Worm (Caenorhabditis elegans): ENCODE data around the gene agt-1.

The agt-1 gene

ce11 chrIV:13386903-13387302, 17.7 kb upstream of the agt-1 start, which contains the start of gene lsm-3 (continued):
- no peak for TF ChIP-seq B0261.1 (tag; optimal IDR thresholded peaks at IDR 0.05)

ce11 chrIV:13386043-13386442, 16.8 kb upstream of the agt-1 start, which contains the start of the genes Y62E10A.20, Y62E10A.23 and mdt-9:
Gene Y62E10A.20 (minus strand): TSS chrIV:13386091.
Gene Y62E10A.23 (plus strand): TSS chrIV:13386324.
Gene mdt-9 (plus strand): TSS chrIV:13386380.
- TF ChIP-seq let-607 (tag; optimal IDR thresholded peaks at IDR 0.05) (no peak), unc-130 (GFP tag; optimal IDR thresholded peaks at IDR 0.05) (peak; percentile 50), lin-54 (GFP tag; optimal IDR thresholded peaks at IDR 0.05) (peak; percentile 29), lin-35 (GFP tag; optimal IDR thresholded peaks at IDR 0.05) (peak in 1 of 3 experiments; percentile 73), D2030.7 (GFP tag; IDR thresholded peaks at IDR 0.05) (peak; percentile 40), lin-40 (tag; optimal IDR thresholded peaks at IDR 0.05) (peak; percentile 47), attf-5 (GFP tag; optimal IDR thresholded peaks at IDR 0.05) (peak; percentile 74), F23B12.7 (tag; optimal IDR thresholded peaks at IDR 0.05; ENCODE audit: insufficient read depth) (peak; percentile 41), snpc-3.4 (tag; optimal IDR thresholded peaks at IDR 0.05) (peak; percentile 3), bed-2 (GFP tag; IDR thresholded peaks at IDR 0.05) (no peak), cebp-1 (GFP tag; IDR thresholded peaks at IDR 0.05) (no peak), cebp-1 (tag; optimal IDR thresholded peaks at IDR 0.05) (peak; percentile 45), madf-8 (GFP tag; conservative IDR thresholded peaks at IDR 0.05) (no peak), lir-1 (GFP tag; conservative IDR thresholded peaks at IDR 0.05) (no peak), ztf-18 (tag; optimal IDR thresholded peaks at IDR 0.05) (peak; percentile 39), nhr-179 (tag; optimal IDR thresholded peaks at IDR 0.05) (no peak), tbp1 (GFP tag; optimal IDR thresholded peaks at IDR 0.05) (peak; percentile 42), rpc-1 (optimal IDR thresholded peaks at IDR 0.05) (peak; percentile 39), rpc-1 (tag; optimal IDR thresholded peaks at IDR 0.05) (no peak), lsl-1 (GFP tag; optimal IDR thresholded peaks at IDR 0.05) (peak; percentile 41), unc-62 (GFP tag; optimal IDR thresholded peaks at IDR 0.05) (no peak), attf-6 (GFP tag; IDR thresholded peaks at IDR 0.05) (peak; percentile 46; the same call in 1 of the 2 replicates), mcd-1 (GFP tag; IDR thresholded peaks at IDR 0.05) (peak; percentile 91), snpc-1.3 (tag; optimal IDR thresholded peaks at IDR 0.05; ENCODE audit: insufficient read depth) (peak; percentile 45), F52B5.7 (tag; optimal IDR thresholded peaks at IDR 0.05) (no peak), snpc-1.1 (tag; optimal IDR thresholded peaks at IDR 0.05; ENCODE audit: insufficient read depth) (peak; percentile 61), dpl-1 (GFP tag; optimal IDR thresholded peaks at IDR 0.05) (peak; percentile 49), efl-1 (GFP tag; optimal IDR thresholded peaks at IDR 0.05) (peak; percentile 38), ztf-26 (tag; optimal IDR thresholded peaks at IDR 0.05) (no peak), snpc-4 (GFP tag; optimal IDR thresholded peaks at IDR 0.05) (no peak), snpc-4 (tag; optimal IDR thresholded peaks at IDR 0.05) (peak; percentile 5 to 81 (median 66)), dox-1 (GFP tag; IDR thresholded peaks at IDR 0.05) (peak; percentile 59), F33H1.4 (GFP tag; IDR thresholded peaks at IDR 0.05) (peak; percentile 46), ZK185.1 (tag; optimal IDR thresholded peaks at IDR 0.05; ENCODE audit: poor library complexity, severe bottlenecking) (peak; percentile 17), F49E8.2 (tag; optimal IDR thresholded peaks at IDR 0.05; ENCODE audit: insufficient read depth) (peak; percentile 69), madf-6 (GFP tag; IDR thresholded peaks at IDR 0.05) (peak; percentile 51; the same call in 1 of the 2 replicates), ceh-100 (GFP tag; IDR thresholded peaks at IDR 0.05) (peak; percentile 63), ztf-6 (GFP tag; IDR thresholded peaks at IDR 0.05) (no peak), madf-3 (GFP tag; IDR thresholded peaks at IDR 0.05) (0 out of 2 replicates have a peak, but pooled peaks have one; percentile 43), ama-1 (optimal IDR thresholded peaks at IDR 0.05) (no peak), ama-1 (GFP tag; optimal IDR thresholded peaks at IDR 0.05) (no peak), ceh-27 (GFP tag; optimal IDR thresholded peaks at IDR 0.05) (peak; percentile 25)
